Fruit fly (Drosophila melanogaster) whole organism, embryonic: ENCODE results near the gene RpLP1.

Source experiments
- Aef1 ChIP-seq: fragments of 200-800 bp; sonication (Bioruptor generic); IDR thresholded peaks from 3 replicates; pipeline ENCODE4 v1.3.6; 2022; ENCODE audit warnings: missing biosample characterization, missing genetic modification characterization
- Bgb ChIP-seq: fragments of 200-800 bp; sonication (Bioruptor generic); IDR thresholded peaks from 2 replicates; pipeline ENCODE4 v1.3.6; 2022; ENCODE audit warnings: missing biosample characterization, missing genetic modification characterization; ENCODE audit not compliant: partially characterized antibody
- CG10321 ChIP-seq: fragments of 200-800 bp; sonication (Bioruptor generic); IDR thresholded peaks from 2 replicates; pipeline ENCODE4 v1.3.6; 2022; ENCODE audit warnings: missing biosample characterization, missing genetic modification characterization
- CG10543 ChIP-seq: fragments of 200-800 bp; sonication (Bioruptor generic); optimal IDR thresholded peaks from 3 replicates; lab custom pipeline; 2017; ENCODE audit warnings: missing biosample characterization, mild to moderate bottlenecking, missing genetic modification characterization, moderate library complexity
- CG13287 ChIP-seq: fragments of 200-800 bp; sonication (Bioruptor generic); IDR thresholded peaks from 2 replicates; pipeline ENCODE4 v1.3.6; 2022; ENCODE audit warnings: missing biosample characterization, missing genetic modification characterization; ENCODE audit not compliant: partially characterized antibody
- CG14441 ChIP-seq: fragments of 200-800 bp; sonication (Bioruptor generic); IDR thresholded peaks from 2 replicates; pipeline ENCODE4 v1.3.6; 2022; ENCODE audit warnings: missing biosample characterization, missing genetic modification characterization
- CG15073 ChIP-seq: fragments of 200-800 bp; sonication (Bioruptor generic); optimal IDR thresholded peaks from 2 replicates; lab custom pipeline; 2016; ENCODE audit warnings: missing biosample characterization, missing genetic modification characterization
- CG18011 ChIP-seq: fragments of 200-800 bp; sonication (Bioruptor generic); optimal IDR thresholded peaks from 2 replicates; lab custom pipeline; 2017; ENCODE audit warnings: missing biosample characterization, missing genetic modification characterization, mild to moderate bottlenecking, moderate library complexity, missing genotype
- CG1832 ChIP-seq: fragments of 200-800 bp; sonication (Bioruptor generic); optimal IDR thresholded peaks from 2 replicates; lab custom pipeline; 2017; ENCODE audit warnings: missing biosample characterization, mild to moderate bottlenecking, missing genetic modification characterization, inconsistent platforms
- CG32532 ChIP-seq: fragments of 200-800 bp; sonication (Bioruptor generic); IDR thresholded peaks from 2 replicates; pipeline ENCODE4 v1.3.6; 2022; ENCODE audit warnings: missing biosample characterization, missing genetic modification characterization
- CG34224 ChIP-seq: fragments of 200-800 bp; sonication (Bioruptor generic); IDR thresholded peaks from 3 replicates; pipeline ENCODE4 v1.3.6; 2022; ENCODE audit warnings: missing biosample characterization, missing genetic modification characterization; ENCODE audit not compliant: partially characterized antibody
- CG4360 ChIP-seq: fragments of 200-800 bp; sonication (Bioruptor generic); IDR thresholded peaks from 2 replicates; pipeline ENCODE4 v1.3.6; 2022; ENCODE audit warnings: missing biosample characterization, missing genetic modification characterization
- CG6175 ChIP-seq: fragments of 200-800 bp; sonication (Bioruptor generic); IDR thresholded peaks from 3 replicates; pipeline ENCODE4 v1.3.6; 2022; ENCODE audit warnings: missing biosample characterization, missing genetic modification characterization
- CG8478 ChIP-seq: fragments of >200 bp; optimal IDR thresholded peaks from 2 replicates; lab custom pipeline; 2018
- Deaf1 ChIP-seq: fragments of 200-800 bp; optimal IDR thresholded peaks from 3 replicates; lab custom pipeline; 2019; ENCODE audit warnings: missing biosample characterization, mild to moderate bottlenecking, missing genetic modification characterization, moderate library complexity
- HLH4C ChIP-seq: fragments of 200-800 bp; sonication (Bioruptor generic); IDR thresholded peaks from 3 replicates; pipeline ENCODE4 v1.3.6; 2022; ENCODE audit warnings: missing biosample characterization, missing genetic modification characterization; ENCODE audit not compliant: partially characterized antibody
- Hr78 ChIP-seq, 2 experiments: fragments of 200-800 bp in 1 of 2; fragments of >200 bp in 1 of 2; sonication (Bioruptor generic) in 1 of 2; optimal IDR thresholded peaks; 2 replicates each; lab custom pipeline; 2017 to 2019; ENCODE audit warnings: missing biosample characterization in 2 of 2, missing genetic modification characterization in 2 of 2, mild to moderate bottlenecking in 1 of 2, moderate library complexity in 1 of 2
- MBD-R2 ChIP-seq: fragments of 200-800 bp; sonication (Bioruptor generic); IDR thresholded peaks from 2 replicates; pipeline ENCODE4 v1.3.6; 2022; ENCODE audit warnings: missing biosample characterization, missing genetic modification characterization
- Med ChIP-seq: fragments of 200-800 bp; sonication (Bioruptor generic); peaks from one replicate; lab custom pipeline; 2016; ENCODE audit warnings: missing biosample characterization, missing genetic modification characterization, mild to moderate bottlenecking, inconsistent platforms, moderate library complexity
- NFAT ChIP-seq: fragments of 200-800 bp; sonication (Bioruptor generic); IDR thresholded peaks from 2 replicates; pipeline ENCODE4 v1.3.6; 2022; ENCODE audit warnings: missing biosample characterization, missing genetic modification characterization
- Nf-YA ChIP-seq: fragments of 200-800 bp; sonication (Bioruptor generic); IDR thresholded peaks from 2 replicates; pipeline ENCODE4 v1.3.6; 2022; ENCODE audit warnings: missing biosample characterization, missing genetic modification characterization
- Nf-YB ChIP-seq: fragments of 200-800 bp; sonication (Bioruptor generic); optimal IDR thresholded peaks from 3 replicates; lab custom pipeline; 2019; ENCODE audit warnings: missing biosample characterization, mild to moderate bottlenecking, missing genetic modification characterization, moderate library complexity
- Nf-YC ChIP-seq: fragments of 200-800 bp; optimal IDR thresholded peaks from 3 replicates; lab custom pipeline; 2019; ENCODE audit warnings: missing biosample characterization, mild to moderate bottlenecking, missing genetic modification characterization, moderate library complexity
- Optix ChIP-seq: fragments of 200-800 bp; sonication (Bioruptor generic); IDR thresholded peaks from 3 replicates; pipeline ENCODE4 v1.3.6; 2022; ENCODE audit warnings: missing biosample characterization, missing genetic modification characterization
- Scr ChIP-seq: fragments of 200-800 bp; sonication (Bioruptor generic); IDR thresholded peaks from 2 replicates; pipeline ENCODE4 v1.3.6; 2022; ENCODE audit warnings: missing biosample characterization, missing genetic modification characterization; ENCODE audit not compliant: partially characterized antibody
- Sox102F ChIP-seq: fragments of 200-800 bp; sonication (Bioruptor generic); optimal IDR thresholded peaks from 2 replicates; lab custom pipeline; 2018; ENCODE audit warnings: missing biosample characterization, mild to moderate bottlenecking, missing genetic modification characterization, moderate library complexity
- Spps ChIP-seq: fragments of 200-800 bp; sonication (Bioruptor generic); optimal IDR thresholded peaks from 2 replicates; lab custom pipeline; 2018; ENCODE audit warnings: missing biosample characterization, mild to moderate bottlenecking, missing genetic modification characterization
- Trl ChIP-seq, 3 experiments: fragments of >200 bp in 2 of 3; fragments of 200-800 bp in 1 of 3; sonication (Bioruptor generic) in 1 of 3; optimal IDR thresholded peaks; 2 replicates in 1 of 3; 3 replicates in 2 of 3; lab custom pipeline; 2016 to 2017; ENCODE audit warnings: missing biosample characterization in 1 of 3, missing genetic modification characterization in 1 of 3
- Xbp1 ChIP-seq: fragments of 200-800 bp; sonication (Bioruptor generic); optimal IDR thresholded peaks from 3 replicates; lab custom pipeline; 2016; ENCODE audit warnings: missing biosample characterization, mild to moderate bottlenecking, missing genetic modification characterization
- abd-A ChIP-seq: fragments of 200-800 bp; sonication (Bioruptor generic); optimal IDR thresholded peaks from 3 replicates; lab custom pipeline; 2019; ENCODE audit warnings: missing biosample characterization, mild to moderate bottlenecking, missing genetic modification characterization, moderate library complexity
- ac ChIP-seq: fragments of 200-800 bp; sonication (Bioruptor generic); optimal IDR thresholded peaks from 3 replicates; lab custom pipeline; 2017; ENCODE audit warnings: missing biosample characterization, mild to moderate bottlenecking, missing genetic modification characterization
- al ChIP-seq: fragments of 200-800 bp; sonication (Bioruptor generic); IDR thresholded peaks from 2 replicates; pipeline ENCODE4 v1.3.6; 2022; ENCODE audit warnings: missing biosample characterization, missing genetic modification characterization
- ash1 ChIP-seq: fragments of 200-800 bp; sonication (Bioruptor generic); optimal IDR thresholded peaks from 2 replicates; lab custom pipeline; 2018; ENCODE audit warnings: missing biosample characterization, mild to moderate bottlenecking, missing genetic modification characterization
- bcd ChIP-seq: fragments of 200-800 bp; sonication (Bioruptor generic); optimal IDR thresholded peaks from 2 replicates; lab custom pipeline; 2017; ENCODE audit warnings: missing biosample characterization, mild to moderate bottlenecking, missing genetic modification characterization
- cg ChIP-seq: fragments of 200-800 bp; sonication (Bioruptor generic); optimal IDR thresholded peaks from 3 replicates; lab custom pipeline; 2019; ENCODE audit warnings: missing biosample characterization, mild to moderate bottlenecking, missing genetic modification characterization, moderate library complexity
- ci ChIP-seq: fragments of 200-800 bp; sonication (Bioruptor generic); IDR thresholded peaks from 3 replicates; pipeline ENCODE4 v1.3.6; 2022; ENCODE audit warnings: missing biosample characterization, missing genetic modification characterization
- crol ChIP-seq: fragments of 200-800 bp; sonication (Bioruptor generic); IDR thresholded peaks from 2 replicates; pipeline ENCODE4 v1.3.6; 2022; ENCODE audit warnings: missing biosample characterization, missing genetic modification characterization
- da ChIP-seq: fragments of 200-800 bp; sonication (Bioruptor generic); optimal IDR thresholded peaks from 2 replicates; lab custom pipeline; 2016; ENCODE audit warnings: missing biosample characterization, missing genetic modification characterization
- eyg ChIP-seq: fragments of 200-800 bp; sonication (Bioruptor generic); optimal IDR thresholded peaks from 3 replicates; lab custom pipeline; 2016; ENCODE audit warnings: missing biosample characterization, missing genetic modification characterization
- grn ChIP-seq: fragments of 200-800 bp; sonication (Bioruptor generic); optimal IDR thresholded peaks from 3 replicates; lab custom pipeline; 2017; ENCODE audit warnings: missing biosample characterization, missing genetic modification characterization
- kni ChIP-seq: fragments of 200-800 bp; sonication (Bioruptor generic); optimal IDR thresholded peaks from 3 replicates; lab custom pipeline; 2017; ENCODE audit warnings: mild to moderate bottlenecking, missing biosample characterization, missing genetic modification reagents, missing genetic modification characterization
- pan ChIP-seq, 4 experiments: fragments of >200 bp in 3 of 4; fragments of 200-800 bp in 1 of 4; sonication (Bioruptor generic) in 1 of 4; optimal IDR thresholded peaks in 3 of 4; IDR thresholded peaks in 1 of 4; 2 replicates each; pipeline versions ENCODE4 v1.3.6 to Lab custom; 2017 to 2022; ENCODE audit warnings: missing biosample characterization in 2 of 4, missing genetic modification characterization in 2 of 4, mixed read lengths in 1 of 4
- sens ChIP-seq: fragments of 200-800 bp; sonication (Bioruptor generic); peaks from one replicate; lab custom pipeline; 2016; ENCODE audit warnings: missing biosample characterization, missing genetic modification characterization
- sens-2 ChIP-seq: fragments of 200-800 bp; sonication (Bioruptor generic); IDR thresholded peaks from 2 replicates; pipeline ENCODE4 v1.3.6; 2022; ENCODE audit warnings: missing biosample characterization, missing genetic modification characterization
- sim ChIP-seq: fragments of 200-800 bp; sonication (Bioruptor generic); IDR thresholded peaks from 2 replicates; pipeline ENCODE4 v1.3.6; 2022; ENCODE audit warnings: missing biosample characterization, missing genetic modification characterization
- sug ChIP-seq: fragments of 200-800 bp; optimal IDR thresholded peaks from 2 replicates; lab custom pipeline; 2019; ENCODE audit warnings: missing biosample characterization, mild to moderate bottlenecking, missing genetic modification characterization, moderate library complexity
- tup ChIP-seq: fragments of 200-800 bp; sonication (Bioruptor generic); optimal IDR thresholded peaks from 2 replicates; lab custom pipeline; 2016; ENCODE audit warnings: missing biosample characterization, mild to moderate bottlenecking, missing genetic modification characterization, moderate library complexity
- z ChIP-seq: fragments of 200-800 bp; sonication (Bioruptor generic); IDR thresholded peaks from 3 replicates; pipeline ENCODE4 v1.3.6; 2022; ENCODE audit warnings: missing biosample characterization, missing genetic modification characterization

The RpLP1 gene

dm6 chr2L:377780-378222, 42.0 kb upstream of the RpLP1 start, which contains the start of gene al:
TSS of gene al (plus strand) at chr2L:378112.
- peak; percentile 53 for TF ChIP-seq Med (GFP tag; lab: Kevin White, UChicago)
- TF ChIP-seq crol = peak; percentile 95
- peak; percentile 46; the same call in 1 of the 3 replicates for TF ChIP-seq CG34224
- peak; percentile 17; the same call in 1 of the 2 replicates for TF ChIP-seq CG32532
- TF ChIP-seq sug (tag; lab: Kevin White, UChicago) = peak; percentile 50
- no peak for TF ChIP-seq pan (optimal IDR thresholded peaks at IDR 0.05; lab: Kevin White, UChicago)
- peak in 1 of 2 experiments; percentile 12 for TF ChIP-seq pan (GFP tag; optimal IDR thresholded peaks at IDR 0.05 in 1 of 2, IDR thresholded peaks at IDR 0.05 in 1 of 2)
- peak; percentile 69; the same call in 2 of the 3 replicates for TF ChIP-seq ci (GFP tag; lab: Robert Waterston, UW)
- TF ChIP-seq sens-2 (GFP tag; lab: Robert Waterston, UW) = no peak
- peak; percentile 96 for TF ChIP-seq ac
- TF ChIP-seq Xbp1 = no peak
- TF ChIP-seq Optix (GFP tag; lab: Robert Waterston, UW) = no peak
- peak; percentile 16 for TF ChIP-seq ash1
- peak; percentile 54 to 63 for TF ChIP-seq Trl (optimal IDR thresholded peaks at IDR 0.05; lab: Kevin White, UChicago)
- no peak for TF ChIP-seq Trl (GFP tag; optimal IDR thresholded peaks at IDR 0.05; lab: Kevin White, UChicago)
- TF ChIP-seq CG6175 (GFP tag; lab: Robert Waterston, UW) = peak; percentile 35; the same call in 1 of the 3 replicates
- TF ChIP-seq Deaf1 (tag; lab: Kevin White, UChicago) = peak; percentile 50
- 0 out of 2 replicates have a peak, but pooled peaks have one; percentile 28 for TF ChIP-seq CG14441
- TF ChIP-seq eyg = no peak
- peak; percentile 6; the same call in 1 of the 2 replicates for TF ChIP-seq Bgb (GFP tag; lab: Robert Waterston, UW)
- peak; percentile 77 for TF ChIP-seq CG10321
- peak; percentile 87 for TF ChIP-seq Nf-YA (GFP tag; lab: Robert Waterston, UW)
- TF ChIP-seq Scr (GFP tag; lab: Robert Waterston, UW) = 0 out of 2 replicates have a peak, but pooled peaks have one; percentile 21
- TF ChIP-seq CG18011 (GFP tag; lab: Kevin White, UChicago) = peak; percentile 90
- TF ChIP-seq Sox102F (GFP tag; lab: Kevin White, UChicago) = no peak
- 0 out of 2 replicates have a peak, but pooled peaks have one; percentile 3 for TF ChIP-seq NFAT (GFP tag; lab: Robert Waterston, UW)
- peak; percentile 73 for TF ChIP-seq kni (GFP tag; lab: Kevin White, UChicago)
- peak; percentile 12 for TF ChIP-seq sens (GFP tag; lab: Kevin White, UChicago)
- TF ChIP-seq CG1832 (GFP tag; lab: Kevin White, UChicago) = peak; percentile 86
- peak; percentile 99 for TF ChIP-seq Nf-YC (tag; lab: Kevin White, UChicago)
- TF ChIP-seq al (GFP tag; lab: Robert Waterston, UW) = 0 out of 2 replicates have a peak, but pooled peaks have one; percentile 8
- peak; percentile 49 for TF ChIP-seq CG10543
- TF ChIP-seq sim = no peak
- TF ChIP-seq CG15073 (GFP tag; lab: Kevin White, UChicago) = no peak
- TF ChIP-seq z (GFP tag; lab: Robert Waterston, UW) = 0 out of 3 replicates have a peak, but pooled peaks have one; percentile 46
- peak; percentile 98 for TF ChIP-seq Nf-YB
- peak; percentile 88 for TF ChIP-seq Aef1 (GFP tag; lab: Robert Waterston, UW)
- 0 out of 3 replicates have a peak, but pooled peaks have one; percentile 20 for TF ChIP-seq HLH4C
- no peak for TF ChIP-seq tup (GFP tag; lab: Kevin White, UChicago)
- peak; percentile 48 for TF ChIP-seq cg (GFP tag; lab: Kevin White, UChicago)
- peak in 1 of 2 experiments; percentile 12 for TF ChIP-seq Hr78 (GFP tag; optimal IDR thresholded peaks at IDR 0.05; lab: Kevin White, UChicago)
- peak; percentile 81 for TF ChIP-seq CG4360 (GFP tag; lab: Robert Waterston, UW)
- TF ChIP-seq CG8478 (lab: Kevin White, UChicago) = peak; percentile 50
- no peak for TF ChIP-seq bcd (GFP tag; lab: Kevin White, UChicago)
- no peak for TF ChIP-seq Spps (tag; lab: Kevin White, UChicago)
- TF ChIP-seq CG13287 (GFP tag; lab: Robert Waterston, UW) = peak; percentile 20; the same call in 1 of the 2 replicates
- peak; percentile 48 for TF ChIP-seq abd-A
- TF ChIP-seq da = peak; percentile 17
- peak; percentile 61 for TF ChIP-seq grn
- TF ChIP-seq MBD-R2 (GFP tag; lab: Robert Waterston, UW) = peak; percentile 7; the same call in 1 of the 2 replicates
